Worm (Caenorhabditis elegans) whole organism, young adult: ENCODE data around the gene C35D10.12.

Experiments
- snpc-4 ChIP-seq, 5 experiments: fragments of 150-350 bp in 1 of 5; sonication (generic microtip) in 4 of 5; optimal IDR thresholded peaks; 2 replicates each; lab custom pipeline; 2014 to 2018; ENCODE audit warnings: missing genetic modification characterization in 5 of 5, missing biosample characterization in 3 of 5, antibody characterized with exemption in 2 of 5, mild to moderate bottlenecking in 2 of 5, missing compliant biosample characterization in 2 of 5, missing genotype in 2 of 5, moderate library complexity in 2 of 5, missing genetic modification reagents in 1 of 5
- unc-62 ChIP-seq: fragments of 150-350 bp; optimal IDR thresholded peaks from 2 replicates; lab custom pipeline; 2014; ENCODE audit warnings: missing biosample characterization, missing genetic modification reagents, missing genetic modification characterization

- TF ChIP-seq snpc-4 (GFP tag; optimal IDR thresholded peaks at IDR 0.05; lab: Kevin White, UChicago) (no peak), snpc-4 (tag; optimal IDR thresholded peaks at IDR 0.05; lab: Kevin White, UChicago) (no peak), unc-62 (GFP tag; lab: Kevin White, UChicago) (no peak)
Measured at ce11 chrIII:4850139-4850538, 24.4 kb downstream of the C35D10.12 start, which contains the start of gene F26A1.1.
